Worm (Caenorhabditis elegans) whole organism, L1 larva: ENCODE measurements around the gene F44G4.6.

ENCODE experiments used
- blmp-1 ChIP-seq: fragments of 150-350 bp; optimal IDR thresholded peaks from 2 replicates; lab custom pipeline; 2014; ENCODE audit warnings: missing biosample characterization, missing genetic modification characterization
- ceh-8 ChIP-seq: fragments of 200-800 bp; sonication (Bioruptor generic); optimal IDR thresholded peaks from 2 replicates; lab custom pipeline; 2018; ENCODE audit warnings: mild to moderate bottlenecking, missing genetic modification characterization, moderate library complexity, missing compliant biosample characterization
- ceh-82 ChIP-seq, 3 experiments: fragments of 150-350 bp in 1 of 3; sonication (generic microtip) in 2 of 3; optimal IDR thresholded peaks; 2 replicates each; lab custom pipeline; 2014 to 2017; ENCODE audit warnings: missing biosample characterization in 3 of 3, missing genetic modification characterization in 3 of 3
- dpl-1 ChIP-seq, 3 experiments: fragments of 150-350 bp in 2 of 3; sonication (generic microtip) in 1 of 3; optimal IDR thresholded peaks; 2 replicates each; lab custom pipeline; 2014 to 2017; ENCODE audit warnings: missing biosample characterization in 3 of 3, missing genetic modification characterization in 3 of 3, missing genetic modification reagents in 3 of 3
- dsc-1 ChIP-seq: sonication (generic microtip); optimal IDR thresholded peaks from 2 replicates; lab custom pipeline; 2016; ENCODE audit warnings: mild to moderate bottlenecking, missing genetic modification characterization, missing compliant biosample characterization
- efl-1 ChIP-seq, 4 experiments: fragments of 150-350 bp; optimal IDR thresholded peaks in 3 of 4; peaks in 1 of 4; 1 replicate in 1 of 4; 2 replicates in 3 of 4; lab custom pipeline; 2014; ENCODE audit warnings: missing biosample characterization in 2 of 4, missing genetic modification characterization in 2 of 4, missing genetic modification reagents in 2 of 4
- elt-3 ChIP-seq, 6 experiments: fragments of 150-350 bp in 1 of 6; sonication (generic microtip); optimal IDR thresholded peaks; 2 replicates each; lab custom pipeline; 2017 to 2018; ENCODE audit warnings: missing biosample characterization in 6 of 6, missing genetic modification characterization in 6 of 6, inconsistent platforms in 1 of 6
- hpl-2 ChIP-seq: fragments of 150-350 bp; optimal IDR thresholded peaks from 2 replicates; lab custom pipeline; 2014; ENCODE audit warnings: missing biosample characterization, missing genetic modification reagents, missing genetic modification characterization
- irx-1 ChIP-seq: sonication (generic microtip); optimal IDR thresholded peaks from 2 replicates; lab custom pipeline; 2016; ENCODE audit warnings: missing genetic modification characterization, missing compliant biosample characterization
- lin-13 ChIP-seq: fragments of 150-350 bp; optimal IDR thresholded peaks from 2 replicates; lab custom pipeline; 2014; ENCODE audit warnings: missing biosample characterization, missing genetic modification reagents, missing genetic modification characterization
- lin-14 ChIP-seq: fragments of 200-800 bp; sonication (Bioruptor generic); optimal IDR thresholded peaks from 2 replicates; lab custom pipeline; 2018; ENCODE audit warnings: mild to moderate bottlenecking, missing genetic modification characterization, moderate library complexity, missing compliant biosample characterization
- mab-9 ChIP-seq: fragments of 200-800 bp; sonication (Bioruptor generic); IDR thresholded peaks from 2 replicates; pipeline ENCODE4 v1.3.6; 2022; ENCODE audit warnings: missing genetic modification reagents, missing genetic modification characterization, missing compliant biosample characterization
- nhr-19 ChIP-seq: fragments of 200-800 bp; sonication (Bioruptor generic); conservative IDR thresholded peaks from 2 replicates; pipeline ENCODE4 v1.3.6; 2022; ENCODE audit warnings: missing genetic modification characterization, missing compliant biosample characterization
- nhr-20 ChIP-seq: sonication (generic microtip); optimal IDR thresholded peaks from 2 replicates; lab custom pipeline; 2016; ENCODE audit warnings: mild to moderate bottlenecking, missing genetic modification characterization, missing compliant biosample characterization
- nhr-237 ChIP-seq: fragments of 150-350 bp; optimal IDR thresholded peaks from 2 replicates; lab custom pipeline; 2014; ENCODE audit warnings: missing biosample characterization, missing genetic modification characterization
- nhr-71 ChIP-seq: sonication (generic microtip); optimal IDR thresholded peaks from 2 replicates; lab custom pipeline; 2016; ENCODE audit warnings: mild to moderate bottlenecking, missing genetic modification characterization, moderate library complexity, missing compliant biosample characterization
- nhr-76 ChIP-seq: sonication (generic microtip); optimal IDR thresholded peaks from 2 replicates; lab custom pipeline; 2017; ENCODE audit warnings: missing biosample characterization, missing genetic modification characterization
- nhr-84 ChIP-seq: sonication (generic microtip); optimal IDR thresholded peaks from 2 replicates; lab custom pipeline; 2017; ENCODE audit warnings: missing biosample characterization, missing genetic modification characterization
- nhr-85 ChIP-seq: sonication (generic microtip); peaks from one replicate; lab custom pipeline; 2016; ENCODE audit warnings: missing genetic modification characterization, inconsistent platforms, missing compliant biosample characterization
- pag-3 ChIP-seq: sonication (generic microtip); optimal IDR thresholded peaks from 2 replicates; lab custom pipeline; 2017; ENCODE audit warnings: missing genetic modification characterization, mild to moderate bottlenecking, missing compliant biosample characterization, antibody characterized with exemption, borderline replicate concordance; ENCODE audit not compliant: insufficient read depth
- rnt-1 ChIP-seq: sonication (generic microtip); optimal IDR thresholded peaks from 2 replicates; lab custom pipeline; 2016; ENCODE audit warnings: mild to moderate bottlenecking, missing genetic modification characterization, moderate library complexity, missing compliant biosample characterization
- snu-23 ChIP-seq: sonication (generic microtip); optimal IDR thresholded peaks from 2 replicates; lab custom pipeline; 2016; ENCODE audit warnings: missing genetic modification characterization, missing compliant biosample characterization
- sptf-1 ChIP-seq: fragments of 150-350 bp; optimal IDR thresholded peaks from 2 replicates; lab custom pipeline; 2014; ENCODE audit warnings: missing biosample characterization, missing genetic modification characterization
- sup-37 ChIP-seq: fragments of 200-800 bp; sonication (Bioruptor generic); optimal IDR thresholded peaks from 2 replicates; lab custom pipeline; 2018; ENCODE audit warnings: mild to moderate bottlenecking, missing genetic modification characterization, missing compliant biosample characterization
- unc-130 ChIP-seq: fragments of 150-350 bp; optimal IDR thresholded peaks from 2 replicates; lab custom pipeline; 2017; ENCODE audit warnings: missing biosample characterization, missing genetic modification characterization, inconsistent platforms
- unc-30 ChIP-seq: sonication (generic microtip); optimal IDR thresholded peaks from 2 replicates; lab custom pipeline; 2017; ENCODE audit warnings: missing biosample characterization, missing genetic modification characterization
- unc-98 ChIP-seq: fragments of 200-800 bp; sonication (Bioruptor generic); IDR thresholded peaks from 2 replicates; pipeline ENCODE4 v1.3.6; 2022; ENCODE audit warnings: missing genetic modification characterization, missing compliant biosample characterization
- ztf-11 ChIP-seq, 2 experiments: sonication (generic microtip); optimal IDR thresholded peaks; 2 replicates each; lab custom pipeline; 2016 to 2017; ENCODE audit warnings: missing genetic modification characterization in 2 of 2, missing biosample characterization in 1 of 2, missing compliant biosample characterization in 1 of 2

F44G4.6 gene

ce11 chrII:9031891-9032290 lies 30.3 kb upstream of the F44G4.6 start (continued):
- TF ChIP-seq pag-3 (tag; lab: Kevin White, UChicago), result no peak
- TF ChIP-seq snu-23 (GFP tag; lab: Kevin White, UChicago), result peak; percentile 56

DNA sequence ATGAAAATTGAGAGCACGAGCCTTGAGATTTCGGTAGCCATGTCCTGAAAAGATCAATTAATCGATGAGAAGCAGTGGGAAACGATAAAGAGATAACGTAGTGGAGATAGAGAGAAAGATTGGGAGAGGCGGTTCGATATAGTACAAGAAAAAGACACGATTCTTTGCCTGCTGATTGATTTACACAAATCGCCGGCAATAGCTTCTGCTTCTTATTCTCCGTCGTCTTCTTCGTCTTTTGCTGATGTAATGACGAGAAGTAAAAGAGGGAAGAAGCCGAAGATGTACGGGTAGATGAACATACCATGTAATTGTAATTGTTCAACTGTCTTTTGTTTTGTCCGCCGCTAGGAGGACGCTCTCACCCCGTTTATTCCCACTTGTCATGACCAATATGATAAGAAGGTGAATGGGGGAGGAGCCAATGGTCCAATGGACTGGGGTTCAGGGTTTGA lies 27.7 kb upstream of the F44G4.6 start, which contains the start of gene F37B12.1:
TSS of gene F37B12.1 (minus strand) at position 51 of the 455 bp plus-strand sequence.
- peak in 1 of 6 experiments; percentile 14 for TF ChIP-seq elt-3 (tag; optimal IDR thresholded peaks at IDR 0.05; lab: Kevin White, UChicago)
- no peak for TF ChIP-seq ztf-11 (tag; optimal IDR thresholded peaks at IDR 0.05; lab: Kevin White, UChicago)
- TF ChIP-seq blmp-1 (tag; lab: Kevin White, UChicago), result peak; percentile 7
- no peak for TF ChIP-seq hpl-2
- no peak for TF ChIP-seq unc-130 (tag; lab: Kevin White, UChicago)

DNA sequence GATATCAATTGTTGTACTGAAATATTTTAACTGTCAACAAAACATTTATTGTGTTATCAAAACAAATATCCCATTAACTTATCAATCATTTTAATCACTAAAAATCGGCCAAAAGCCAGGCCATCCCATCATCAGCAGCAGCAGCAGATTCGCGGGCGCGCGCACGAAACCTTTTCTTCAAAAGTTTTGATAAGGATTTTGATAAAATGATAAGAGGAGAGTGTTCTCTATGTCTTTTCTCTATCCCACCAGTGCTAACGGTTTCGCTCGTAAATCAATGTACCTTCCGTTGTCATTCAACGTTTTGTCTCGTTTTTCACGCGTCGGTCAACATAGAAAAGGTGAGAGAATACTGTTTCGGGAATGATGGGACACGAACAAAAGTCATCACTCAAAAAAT lies 26.5 kb upstream of the F44G4.6 start:
- TF ChIP-seq nhr-71 (peak; percentile 34), unc-98 (GFP tag; lab: Robert Waterston, UW) (no peak), elt-3 (tag; optimal IDR thresholded peaks at IDR 0.05; lab: Kevin White, UChicago) (peak; percentile 22 to 98 (median 56)), nhr-19 (GFP tag; lab: Robert Waterston, UW) (0 out of 2 replicates have a peak, but pooled peaks have one; percentile 32), blmp-1 (tag; lab: Kevin White, UChicago) (peak; percentile 79), nhr-85 (peak; percentile 85), lin-14 (peak; percentile 42), nhr-20 (tag; lab: Kevin White, UChicago) (peak; percentile 36), snu-23 (GFP tag; lab: Kevin White, UChicago) (peak; percentile 11), efl-1 (optimal IDR thresholded peaks at IDR 0.05; lab: Kevin White, UChicago) (no peak), efl-1 (GFP tag; optimal IDR thresholded peaks at IDR 0.05 in 1 of 2; lab: Kevin White, UChicago) (no peak), sptf-1 (no peak), pag-3 (tag; lab: Kevin White, UChicago) (no peak), unc-30 (no peak)

- no peak for TF ChIP-seq sup-37 (GFP tag; lab: Kevin White, UChicago)
- peak; percentile 21 for TF ChIP-seq lin-14
- TF ChIP-seq rnt-1, result peak; percentile 20
- peak; percentile 11 for TF ChIP-seq blmp-1 (tag; lab: Kevin White, UChicago)
- TF ChIP-seq nhr-85, result peak; percentile 82
Measured at ce11 chrII:9026348-9026747, 24.8 kb upstream of the F44G4.6 start.

DNA sequence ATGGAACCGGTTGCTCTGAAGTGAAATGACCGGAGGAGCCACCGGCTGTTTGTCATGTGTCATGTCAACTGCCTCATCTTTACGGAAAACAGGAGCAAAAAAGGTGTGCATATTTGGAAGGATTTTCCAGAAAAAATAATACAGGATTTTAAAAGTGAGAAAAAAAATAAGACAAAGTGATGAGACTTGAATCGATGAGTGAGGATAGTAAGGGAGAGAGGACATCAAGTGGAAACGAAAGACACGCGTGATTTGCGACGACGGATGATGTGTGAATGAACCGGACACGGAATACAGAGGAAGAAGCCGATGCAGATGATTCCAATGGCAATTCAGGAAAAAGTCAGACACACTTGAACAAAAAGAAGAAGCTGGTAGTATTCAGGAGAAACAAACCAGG lies 22.7 kb upstream of the F44G4.6 start:
- TF ChIP-seq nhr-84 (tag; lab: Kevin White, UChicago), result no peak
- no peak for TF ChIP-seq ceh-8 (GFP tag; lab: Kevin White, UChicago)
- no peak for TF ChIP-seq pag-3 (tag; lab: Kevin White, UChicago)
- no peak for TF ChIP-seq nhr-76 (tag; lab: Kevin White, UChicago)
- TF ChIP-seq lin-13 (GFP tag; lab: Kevin White, UChicago), result no peak
- TF ChIP-seq mab-9 (GFP tag; lab: Robert Waterston, UW), result no peak
- TF ChIP-seq dsc-1 (tag; lab: Kevin White, UChicago), result no peak
- no peak for TF ChIP-seq dpl-1 (GFP tag; optimal IDR thresholded peaks at IDR 0.05; lab: Kevin White, UChicago)

- TF ChIP-seq irx-1 (tag; lab: Kevin White, UChicago), result peak; percentile 1
- TF ChIP-seq dsc-1 (tag; lab: Kevin White, UChicago), result no peak
- peak; percentile 11 for TF ChIP-seq blmp-1 (tag; lab: Kevin White, UChicago)
- no peak for TF ChIP-seq nhr-237
- TF ChIP-seq efl-1 (optimal IDR thresholded peaks at IDR 0.05; lab: Kevin White, UChicago), result no peak
- TF ChIP-seq efl-1 (GFP tag; optimal IDR thresholded peaks at IDR 0.05 in 1 of 2; lab: Kevin White, UChicago), result peak in 1 of 2 experiments; percentile 10
Measured at ce11 chrII:9021625-9022024, 20.0 kb upstream of the F44G4.6 start.

DNA sequence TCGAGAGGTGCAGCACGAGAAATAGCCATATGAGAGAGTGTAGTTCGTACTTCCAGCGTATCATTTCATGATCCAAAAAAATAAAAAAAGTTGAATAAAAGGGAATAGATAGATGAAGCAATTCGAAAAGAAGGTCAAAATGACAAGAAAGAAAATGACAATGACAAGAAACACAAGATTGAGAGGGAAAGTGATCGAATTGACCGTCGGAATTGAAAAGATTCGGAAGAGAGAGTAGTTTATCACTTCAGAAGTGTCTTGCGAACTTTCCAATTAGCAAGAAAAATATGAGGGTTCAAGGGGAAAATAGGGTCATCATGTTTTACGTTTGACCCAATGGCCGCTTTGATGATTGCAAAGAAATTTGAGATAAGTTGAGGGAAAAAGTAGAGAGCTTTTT lies 18.1 kb upstream of the F44G4.6 start, which contains the start of gene dep-1:
TSS of gene dep-1 (minus strand) at position 95 of the 400 bp plus-strand sequence.
- no peak for TF ChIP-seq ceh-82 (tag; optimal IDR thresholded peaks at IDR 0.05; lab: Kevin White, UChicago)
- TF ChIP-seq elt-3 (tag; optimal IDR thresholded peaks at IDR 0.05; lab: Kevin White, UChicago), result peak in 1 of 6 experiments; percentile 3
- TF ChIP-seq blmp-1 (tag; lab: Kevin White, UChicago), result peak; percentile 98
- TF ChIP-seq snu-23 (GFP tag; lab: Kevin White, UChicago), result no peak
